Fruit fly (Drosophila melanogaster): ENCODE measurements around the gene Nepl14.
A peak's percentile ranks its signal among the peaks of the same experiment; 100 is the strongest.

Nepl14 gene

DNA sequence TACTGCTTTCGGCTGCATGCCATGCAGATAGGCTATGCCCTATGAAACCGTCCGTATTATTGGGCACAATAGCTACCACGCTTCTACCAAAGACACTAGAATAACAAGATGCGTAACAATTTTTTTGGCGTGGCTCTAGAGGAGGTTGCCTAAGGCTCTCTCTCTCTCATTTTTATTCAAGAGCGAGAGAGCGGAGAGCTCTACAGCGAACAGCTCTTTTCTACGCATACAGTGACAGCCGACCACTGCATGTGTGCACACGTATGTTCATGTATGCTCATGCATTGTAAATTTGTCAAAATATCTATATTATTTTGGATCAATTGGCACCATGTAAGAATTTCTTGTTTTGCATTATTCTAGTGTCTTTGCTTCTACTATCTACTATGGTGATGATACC lies 30.5 kb downstream of the Nepl14 start:
- TF ChIP-seq noc (tag; optimal IDR thresholded peaks at IDR 0.05), result no peak

DNA sequence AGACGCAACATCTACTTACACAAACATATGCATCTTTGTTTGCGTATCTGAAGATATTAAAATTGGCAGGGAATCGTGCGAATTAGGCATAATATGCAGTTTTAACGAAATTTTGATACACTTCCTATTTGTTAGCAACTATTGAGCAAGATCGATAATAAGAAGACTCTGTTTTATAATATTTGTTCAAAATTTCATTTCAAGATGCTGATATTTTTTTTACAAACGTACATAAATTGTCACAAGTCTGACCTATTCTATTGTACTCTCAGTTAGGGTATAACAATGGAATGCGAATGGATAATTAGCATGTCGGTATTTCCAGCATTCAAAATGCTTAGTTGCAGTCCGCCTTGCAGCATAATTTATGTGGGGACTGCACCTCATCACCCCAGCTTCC lies 35.7 kb downstream of the Nepl14 start:
- TF ChIP-seq noc (tag; optimal IDR thresholded peaks at IDR 0.05), result no peak

DNA sequence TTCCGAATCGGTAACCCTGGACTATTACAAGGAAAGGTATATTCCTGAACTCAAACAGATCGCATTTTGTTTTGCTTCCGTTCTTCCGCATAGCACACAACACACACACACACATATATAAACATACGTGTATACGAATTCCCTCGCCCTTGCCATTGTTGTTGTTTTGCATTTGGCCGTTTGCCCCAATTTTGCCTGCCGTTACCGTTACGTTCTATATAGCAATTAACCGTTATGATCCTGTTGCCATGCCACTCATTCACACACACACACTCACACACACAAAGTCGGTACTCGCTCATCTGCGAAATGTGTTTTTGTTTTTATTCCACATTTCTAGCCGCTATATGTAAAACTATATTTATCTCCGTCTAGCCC lies 36.1 kb downstream of the Nepl14 start:
- TF ChIP-seq noc (tag; optimal IDR thresholded peaks at IDR 0.05), result no peak

DNA sequence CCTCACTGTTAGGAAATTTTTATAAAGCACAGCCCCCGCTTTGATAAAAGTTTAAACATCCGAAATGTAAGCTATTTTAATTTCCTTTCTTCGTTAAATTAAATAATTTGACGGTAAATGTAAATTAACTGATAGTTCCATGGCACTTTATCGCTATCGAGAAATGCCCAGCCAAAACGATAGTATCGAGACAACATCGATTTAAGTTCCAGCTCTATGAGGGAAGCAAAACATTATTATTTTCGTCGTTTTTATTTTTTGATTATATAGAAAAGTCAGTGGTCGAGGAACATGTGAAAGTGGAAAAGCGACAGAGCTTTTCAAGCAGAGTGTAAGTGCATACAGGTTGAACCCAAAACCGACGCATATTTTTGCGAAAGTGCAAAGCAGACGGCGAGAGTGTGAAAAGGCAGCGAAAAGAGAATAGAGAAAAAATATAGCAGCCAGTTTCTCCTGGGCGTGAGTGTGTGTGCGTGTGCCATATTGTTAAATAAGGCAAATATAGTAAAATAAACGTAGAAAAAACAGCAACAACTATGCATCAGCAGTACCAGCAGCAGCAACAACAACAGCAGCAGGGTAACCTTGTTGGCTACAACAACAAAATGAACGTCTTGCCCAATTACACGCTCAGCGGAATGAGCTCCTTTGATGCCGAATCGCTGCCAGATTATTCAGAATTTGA lies 36.6 kb downstream of the Nepl14 start, which contains the start of gene CG45049:
CG45049 (plus strand) TSS at position 197 of the 685 bp plus-strand sequence.
- TF ChIP-seq noc (tag; optimal IDR thresholded peaks at IDR 0.05), result no peak

DNA sequence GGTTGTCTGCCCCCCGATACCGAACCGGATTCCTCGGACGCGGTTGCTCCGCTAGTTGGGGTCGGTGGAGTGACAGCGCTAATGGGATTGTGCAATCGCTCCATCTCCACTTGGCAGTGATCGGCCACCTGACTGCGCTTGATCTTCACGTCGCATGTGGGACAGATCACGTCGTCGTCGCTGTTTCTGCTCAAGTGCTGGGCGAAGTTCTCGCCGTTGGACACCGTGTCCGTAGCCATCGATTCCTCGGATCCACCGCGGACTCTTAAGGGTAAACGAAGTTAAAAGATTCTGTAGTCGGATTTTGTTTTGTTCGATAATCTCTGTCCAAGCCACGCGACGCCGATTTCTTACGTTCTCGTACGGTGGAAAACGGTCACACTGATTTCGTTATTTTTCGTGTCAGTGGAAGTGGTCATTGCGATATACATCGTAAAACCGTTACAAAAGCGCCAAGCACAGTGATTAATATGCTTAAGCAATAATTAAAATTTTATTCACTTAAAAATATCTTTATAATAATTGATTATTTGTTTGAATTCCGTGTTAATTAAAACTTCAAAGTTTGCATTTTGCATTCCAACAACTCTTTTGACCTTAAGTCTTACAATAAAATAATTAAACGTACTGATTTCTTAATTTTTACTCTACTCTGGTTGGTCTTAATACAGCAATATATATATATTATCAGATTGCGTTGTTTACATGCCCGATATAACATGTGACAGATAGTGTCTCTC lies 37.3 kb downstream of the Nepl14 start, which contains the start of gene RNF220:
RNF220 (minus strand) TSS at position 384 of the 740 bp plus-strand sequence.
- no peak for TF ChIP-seq noc (tag; optimal IDR thresholded peaks at IDR 0.05)

DNA sequence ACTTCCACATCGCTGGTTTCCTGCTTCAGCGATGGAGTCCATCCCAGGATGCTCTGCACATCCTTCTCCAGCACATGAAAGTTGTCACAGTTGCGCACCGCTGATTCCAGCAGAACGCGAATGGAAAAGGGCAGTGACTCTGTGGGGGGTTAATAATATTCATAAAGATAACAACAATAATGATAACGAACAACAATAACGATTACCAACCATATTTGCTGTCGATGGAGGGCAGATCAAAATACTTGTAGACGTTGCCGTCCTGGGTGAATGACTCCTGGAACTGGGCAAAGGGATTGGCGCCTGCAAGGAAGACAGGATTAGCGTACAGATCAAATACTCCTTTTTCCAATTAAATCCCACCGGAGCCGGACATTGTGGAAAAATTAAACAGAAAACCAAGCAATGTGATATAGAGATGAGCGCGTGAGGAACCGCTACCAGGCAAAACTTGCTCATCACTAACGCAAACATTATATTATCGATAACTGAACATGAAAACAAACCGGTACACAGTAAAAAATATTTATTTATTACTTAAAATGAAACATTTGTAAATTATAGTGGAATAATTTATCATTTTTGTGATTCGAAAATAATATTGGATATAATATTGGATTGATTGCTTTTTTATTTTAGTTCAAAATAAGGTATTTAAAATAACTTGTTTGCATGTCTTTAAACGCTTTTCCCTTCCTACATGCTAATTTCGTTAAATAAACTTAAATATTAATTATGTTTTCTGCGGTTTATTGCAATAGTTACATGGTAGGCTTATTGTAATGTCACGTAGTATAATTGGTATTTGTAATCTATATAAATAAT lies 39.1 kb downstream of the Nepl14 start, which contains the start of gene Irp-1A:
Irp-1A (minus strand) TSS at position 439 of the 825 bp plus-strand sequence.
- TF ChIP-seq noc (tag; optimal IDR thresholded peaks at IDR 0.05), result peak; percentile 58

DNA sequence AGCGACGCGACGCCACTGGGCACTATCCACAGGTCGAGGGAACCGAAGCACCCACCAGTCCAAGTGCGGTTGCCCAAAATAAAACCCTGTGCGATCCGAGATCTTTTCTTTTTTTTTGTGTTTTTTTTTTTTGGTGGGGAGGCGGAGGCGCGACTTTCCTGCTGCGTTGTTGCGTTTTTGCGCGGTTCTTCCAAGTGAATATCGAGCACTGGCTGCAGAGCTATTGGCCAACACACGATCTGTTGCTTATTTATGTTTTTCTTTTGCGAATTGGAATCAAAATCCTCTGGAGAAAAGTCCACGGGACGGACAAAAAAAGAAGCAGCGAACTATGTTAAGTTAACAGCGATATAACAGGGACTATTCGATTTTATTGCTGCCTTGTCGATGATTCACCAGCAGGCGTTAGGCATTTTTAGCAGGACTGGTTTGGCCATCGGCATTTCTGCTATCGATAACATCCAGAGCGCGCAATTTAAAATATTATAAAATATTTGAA lies 42.7 kb downstream of the Nepl14 start, which contains the start of gene wge:
wge (minus strand) TSS at position 343 of the 499 bp plus-strand sequence.
- TF ChIP-seq noc (tag; optimal IDR thresholded peaks at IDR 0.05), result no peak

DNA sequence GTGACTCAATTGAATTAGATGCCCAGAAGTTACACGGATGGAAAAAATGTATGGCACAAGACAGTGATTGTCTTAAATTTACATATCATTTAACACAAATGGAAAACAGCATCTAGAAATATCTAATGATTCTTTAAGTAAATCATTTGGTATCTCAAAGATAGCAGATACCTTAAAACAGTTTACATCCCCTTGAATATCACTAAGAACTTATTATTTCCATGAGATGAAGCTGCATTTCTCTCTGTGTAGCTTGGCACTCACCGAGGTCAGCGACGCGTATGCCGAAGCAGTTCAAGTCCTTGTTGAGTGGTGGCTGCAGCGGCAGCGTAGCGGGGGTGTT lies 43.9 kb downstream of the Nepl14 start:
- TF ChIP-seq noc (tag; optimal IDR thresholded peaks at IDR 0.05), result no peak

DNA sequence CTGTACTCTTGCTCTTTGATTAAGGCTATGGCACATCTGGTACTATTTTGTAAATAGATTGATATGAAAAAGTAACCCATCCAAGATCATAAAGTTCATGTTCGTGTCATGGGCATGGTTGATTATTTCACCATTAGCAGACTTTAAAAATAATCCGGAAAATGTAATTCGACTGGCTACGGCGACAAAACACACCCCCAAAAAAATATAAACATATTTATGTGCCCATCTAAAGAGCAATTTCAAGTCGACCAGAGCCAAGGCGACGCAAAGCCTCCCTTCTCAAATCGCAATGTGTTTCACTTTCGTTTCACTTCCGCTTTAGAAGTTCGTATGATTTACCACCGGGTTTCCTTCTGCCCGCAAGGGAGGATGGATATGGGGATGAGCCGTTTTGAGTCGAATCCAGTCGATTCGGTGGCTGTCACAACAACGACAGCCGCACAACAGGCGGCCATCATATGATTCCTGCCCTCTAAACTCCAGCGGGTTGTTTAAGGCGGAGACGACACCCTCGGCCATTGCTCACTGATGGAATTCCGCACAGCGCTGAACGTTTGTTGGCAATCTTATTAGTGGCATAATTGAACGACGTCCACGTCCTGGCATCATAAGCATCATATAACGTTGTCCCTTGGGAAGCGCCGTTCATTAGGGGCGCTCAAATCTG lies 44.4 kb downstream of the Nepl14 start:
- no peak for TF ChIP-seq noc (tag; optimal IDR thresholded peaks at IDR 0.05)

DNA sequence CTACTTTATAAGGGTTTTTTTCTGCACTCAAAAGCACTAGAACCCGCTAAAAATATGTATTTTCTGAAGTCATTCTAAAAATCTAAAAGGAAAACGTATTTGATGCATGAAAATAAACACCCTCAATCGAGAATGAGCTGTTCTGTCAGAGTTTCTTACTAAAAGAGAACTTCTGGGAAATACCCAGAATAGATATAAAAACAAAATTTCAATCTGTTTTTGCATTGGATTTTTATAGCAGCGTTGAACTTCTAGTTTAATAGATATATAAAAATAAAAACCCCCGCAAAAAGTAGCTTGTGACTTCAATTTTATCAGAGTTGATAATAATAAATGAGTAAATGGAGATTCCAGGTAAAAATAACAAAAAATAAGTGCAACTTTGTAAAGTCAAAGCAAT lies 45.1 kb downstream of the Nepl14 start:
- no peak for TF ChIP-seq noc (tag; optimal IDR thresholded peaks at IDR 0.05)

DNA sequence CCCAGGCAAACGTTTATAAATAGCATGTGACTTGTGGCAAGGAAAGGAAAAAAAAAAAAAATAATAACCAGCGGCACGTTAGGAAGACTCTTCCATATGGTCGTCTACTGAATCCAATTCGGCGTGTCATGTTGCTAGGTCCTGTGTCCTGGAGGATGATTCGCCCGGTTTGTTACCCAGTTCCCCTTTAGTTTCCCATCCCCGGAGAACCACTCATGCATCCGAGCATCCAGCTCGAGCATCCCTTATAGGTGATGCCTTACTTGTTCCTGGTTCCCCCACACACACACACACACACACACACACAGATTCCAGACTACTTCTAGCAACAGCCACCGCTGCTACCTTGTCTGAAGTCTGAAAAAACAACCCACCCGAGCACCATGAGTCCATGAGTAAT lies 45.6 kb downstream of the Nepl14 start:
- no peak for TF ChIP-seq noc (tag; optimal IDR thresholded peaks at IDR 0.05)

Measured in whole organism, larva.